Worm (Caenorhabditis elegans) whole organism, L4/young adult: ENCODE measurements around the gene C16D9.4.

Experiments used
- W03F9.2 ChIP-seq: fragments of 150-350 bp; optimal IDR thresholded peaks from 2 replicates; lab custom pipeline; 2014; ENCODE audit warnings: missing biosample characterization, missing genetic modification characterization
- dao-5 ChIP-seq: sonication (generic microtip); optimal IDR thresholded peaks from 2 replicates; lab custom pipeline; 2016; ENCODE audit warnings: missing genotype, missing genetic modification characterization, moderate library complexity, missing compliant biosample characterization
- him-1 ChIP-seq: sonication (generic microtip); optimal IDR thresholded peaks from 2 replicates; lab custom pipeline; 2016; ENCODE audit warnings: missing genotype, missing genetic modification reagents, missing genetic modification characterization, missing compliant biosample characterization

DNA sequence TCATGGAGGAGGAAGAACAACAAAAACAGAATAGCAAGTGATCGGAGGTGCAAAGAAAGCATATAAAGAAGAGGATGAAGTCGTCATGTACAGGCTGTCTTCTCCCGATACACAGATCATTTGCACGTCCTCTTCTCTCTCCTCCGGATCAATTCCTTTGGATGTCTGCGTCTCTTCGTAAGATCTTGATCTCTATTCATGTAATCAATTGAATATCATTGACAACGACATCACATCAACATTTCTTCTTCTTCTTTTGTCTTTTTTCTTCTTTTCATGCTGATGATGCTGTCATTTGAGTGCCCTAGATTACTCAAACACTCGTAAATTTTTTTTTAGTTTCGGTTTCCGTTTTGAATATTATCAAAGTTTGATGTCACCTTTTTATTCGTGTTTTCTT is 4.4 kb downstream of the C16D9.4 start, which contains the start of gene rol-3:
- no peak for TF ChIP-seq W03F9.2 (tag; lab: Kevin White, UChicago)
- TF ChIP-seq him-1: no peak
- no peak for TF ChIP-seq dao-5
